Fruit fly (Drosophila melanogaster) whole organism, embryonic: ENCODE measurements around the gene RapGAP1.

Experiments
- Bteb2 ChIP-seq: fragments of 200-800 bp; sonication (Bioruptor generic); optimal IDR thresholded peaks from 2 replicates; lab custom pipeline; 2016; ENCODE audit warnings: missing biosample characterization, missing genetic modification characterization
- CG10543 ChIP-seq: fragments of 200-800 bp; sonication (Bioruptor generic); optimal IDR thresholded peaks from 3 replicates; lab custom pipeline; 2017; ENCODE audit warnings: missing biosample characterization, mild to moderate bottlenecking, missing genetic modification characterization, moderate library complexity
- CG12391 ChIP-seq: fragments of 200-800 bp; sonication (Bioruptor generic); optimal IDR thresholded peaks from 3 replicates; lab custom pipeline; 2018; ENCODE audit warnings: missing biosample characterization, mild to moderate bottlenecking, missing genetic modification characterization, moderate library complexity
- CG12744 ChIP-seq: fragments of 200-800 bp; sonication (Bioruptor generic); optimal IDR thresholded peaks from 2 replicates; lab custom pipeline; 2016; ENCODE audit warnings: missing biosample characterization, missing genetic modification characterization
- CG12942 ChIP-seq: fragments of 200-800 bp; sonication (Bioruptor generic); optimal IDR thresholded peaks from 3 replicates; lab custom pipeline; 2016; ENCODE audit warnings: missing biosample characterization, missing genetic modification characterization
- CG13624 ChIP-seq: fragments of 200-800 bp; sonication (Bioruptor generic); optimal IDR thresholded peaks from 2 replicates; lab custom pipeline; 2016; ENCODE audit warnings: missing biosample characterization, missing genetic modification characterization
- CG15269 ChIP-seq: fragments of 200-800 bp; sonication (Bioruptor generic); optimal IDR thresholded peaks from 2 replicates; lab custom pipeline; 2018; ENCODE audit warnings: missing biosample characterization, mild to moderate bottlenecking, missing genetic modification characterization, moderate library complexity
- CG15696 ChIP-seq: fragments of 200-800 bp; sonication (Bioruptor generic); optimal IDR thresholded peaks from 2 replicates; lab custom pipeline; 2019; ENCODE audit warnings: missing biosample characterization, mild to moderate bottlenecking, missing genetic modification characterization, moderate library complexity
- CG16863 ChIP-seq: fragments of 200-800 bp; sonication (Bioruptor generic); optimal IDR thresholded peaks from 3 replicates; lab custom pipeline; 2016; ENCODE audit warnings: missing biosample characterization, missing genetic modification characterization
- CG17612 ChIP-seq: fragments of 200-800 bp; sonication (Bioruptor generic); IDR thresholded peaks from 2 replicates; pipeline ENCODE4 v1.3.6; 2022; ENCODE audit warnings: missing biosample characterization, missing genetic modification characterization
- CG17802 ChIP-seq: fragments of 200-800 bp; sonication (Bioruptor generic); optimal IDR thresholded peaks from 2 replicates; lab custom pipeline; 2018; ENCODE audit warnings: missing biosample characterization, mild to moderate bottlenecking, missing genetic modification characterization, moderate library complexity
- CG17912 ChIP-seq: fragments of 200-800 bp; sonication (Bioruptor generic); optimal IDR thresholded peaks from 2 replicates; lab custom pipeline; 2018; ENCODE audit warnings: missing biosample characterization, mild to moderate bottlenecking, missing genetic modification characterization
- CG18599 ChIP-seq: fragments of 200-800 bp; sonication (Bioruptor generic); optimal IDR thresholded peaks from 3 replicates; lab custom pipeline; 2017; ENCODE audit warnings: missing biosample characterization, missing genetic modification characterization, mild to moderate bottlenecking, moderate library complexity, missing genetic modification reagents
- CG2889 ChIP-seq: fragments of 200-800 bp; sonication (Bioruptor generic); IDR thresholded peaks from 3 replicates; pipeline ENCODE4 v1.3.6; 2022; ENCODE audit warnings: missing biosample characterization, missing genetic modification characterization
- CG3407 ChIP-seq: fragments of 200-800 bp; sonication (Bioruptor generic); optimal IDR thresholded peaks from 2 replicates; lab custom pipeline; 2018; ENCODE audit warnings: missing biosample characterization, mild to moderate bottlenecking, missing genetic modification characterization
- CG3726 ChIP-seq: fragments of 200-800 bp; sonication (Bioruptor generic); IDR thresholded peaks from 3 replicates; pipeline ENCODE4, ENCODE4 v1.3.6; 2022; ENCODE audit warnings: missing biosample characterization, missing genetic modification characterization
- CG3995 ChIP-seq: fragments of 200-800 bp; sonication (Bioruptor generic); optimal IDR thresholded peaks from 3 replicates; lab custom pipeline; 2016; ENCODE audit warnings: missing biosample characterization, missing genetic modification characterization
- CG4424 ChIP-seq: fragments of 200-800 bp; sonication (Bioruptor generic); optimal IDR thresholded peaks from 3 replicates; lab custom pipeline; 2016; ENCODE audit warnings: missing biosample characterization, missing genetic modification characterization
- CG4854 ChIP-seq: fragments of 200-800 bp; sonication (Bioruptor generic); optimal IDR thresholded peaks from 2 replicates; lab custom pipeline; 2016; ENCODE audit warnings: missing biosample characterization, missing genetic modification characterization, inconsistent platforms
- CG6689 ChIP-seq: fragments of 200-800 bp; sonication (Bioruptor generic); IDR thresholded peaks from 2 replicates; pipeline ENCODE4 v1.3.6; 2022; ENCODE audit warnings: missing biosample characterization, missing genetic modification characterization
- CG6854 ChIP-seq: fragments of 200-800 bp; sonication (Bioruptor generic); optimal IDR thresholded peaks from 3 replicates; lab custom pipeline; 2017; ENCODE audit warnings: missing biosample characterization, mild to moderate bottlenecking, missing genetic modification characterization
- CG8281 ChIP-seq: fragments of 200-800 bp; sonication (Bioruptor generic); optimal IDR thresholded peaks from 2 replicates; lab custom pipeline; 2018; ENCODE audit warnings: missing biosample characterization, mild to moderate bottlenecking, missing genetic modification characterization, moderate library complexity
- Drgx ChIP-seq: fragments of 200-800 bp; sonication (Bioruptor generic); IDR thresholded peaks from 2 replicates; pipeline ENCODE4 v1.3.6; 2022; ENCODE audit warnings: missing biosample characterization, missing genetic modification characterization
- HLH4C ChIP-seq: fragments of 200-800 bp; sonication (Bioruptor generic); IDR thresholded peaks from 3 replicates; pipeline ENCODE4 v1.3.6; 2022; ENCODE audit warnings: missing biosample characterization, missing genetic modification characterization; ENCODE audit not compliant: partially characterized antibody
- MBD-R2 ChIP-seq: fragments of 200-800 bp; sonication (Bioruptor generic); IDR thresholded peaks from 2 replicates; pipeline ENCODE4 v1.3.6; 2022; ENCODE audit warnings: missing biosample characterization, missing genetic modification characterization
- MTF-1 ChIP-seq: fragments of 200-800 bp; sonication (Bioruptor generic); optimal IDR thresholded peaks from 2 replicates; lab custom pipeline; 2018; ENCODE audit warnings: missing biosample characterization, mild to moderate bottlenecking, missing genetic modification characterization, borderline replicate concordance
- NK7.1 ChIP-seq: fragments of 200-800 bp; sonication (Bioruptor generic); optimal IDR thresholded peaks from 3 replicates; lab custom pipeline; 2016; ENCODE audit warnings: missing biosample characterization, missing genetic modification characterization
- Nf-YC ChIP-seq: fragments of 200-800 bp; optimal IDR thresholded peaks from 3 replicates; lab custom pipeline; 2019; ENCODE audit warnings: missing biosample characterization, mild to moderate bottlenecking, missing genetic modification characterization, moderate library complexity
- Rfx ChIP-seq: fragments of 200-800 bp; sonication (Bioruptor generic); IDR thresholded peaks from 2 replicates; pipeline ENCODE4 v1.3.6; 2022; ENCODE audit warnings: missing biosample characterization, missing genetic modification characterization
- Stat92E ChIP-seq, 3 experiments: fragments of >200 bp in 2 of 3; fragments of 200-800 bp in 1 of 3; sonication (Bioruptor generic) in 1 of 3; optimal IDR thresholded peaks; 2 replicates each; lab custom pipeline; 2017 to 2019; ENCODE audit warnings: missing biosample characterization in 3 of 3, missing genetic modification characterization in 3 of 3, mild to moderate bottlenecking in 1 of 3, moderate library complexity in 1 of 3
- TFAM ChIP-seq: fragments of 200-800 bp; sonication (Bioruptor generic); optimal IDR thresholded peaks from 2 replicates; lab custom pipeline; 2017; ENCODE audit warnings: missing biosample characterization, missing genetic modification characterization, inconsistent platforms
- ase ChIP-seq: fragments of 200-800 bp; sonication (Bioruptor generic); IDR thresholded peaks from 3 replicates; pipeline ENCODE4 v1.3.6; 2022; ENCODE audit warnings: missing biosample characterization, missing genetic modification characterization
- ci ChIP-seq: fragments of 200-800 bp; sonication (Bioruptor generic); IDR thresholded peaks from 3 replicates; pipeline ENCODE4 v1.3.6; 2022; ENCODE audit warnings: missing biosample characterization, missing genetic modification characterization
- corto ChIP-seq: fragments of 200-800 bp; sonication (Bioruptor generic); optimal IDR thresholded peaks from 2 replicates; lab custom pipeline; 2016; ENCODE audit warnings: missing biosample characterization, mild to moderate bottlenecking, missing genetic modification characterization, moderate library complexity
- crol ChIP-seq: fragments of 200-800 bp; sonication (Bioruptor generic); IDR thresholded peaks from 2 replicates; pipeline ENCODE4 v1.3.6; 2022; ENCODE audit warnings: missing biosample characterization, missing genetic modification characterization
- cwo ChIP-seq: fragments of 200-800 bp; sonication (Bioruptor generic); optimal IDR thresholded peaks from 3 replicates; lab custom pipeline; 2017; ENCODE audit warnings: missing biosample characterization, missing genetic modification characterization, mild to moderate bottlenecking, moderate library complexity, missing genetic modification reagents
- da ChIP-seq: fragments of 200-800 bp; sonication (Bioruptor generic); optimal IDR thresholded peaks from 2 replicates; lab custom pipeline; 2016; ENCODE audit warnings: missing biosample characterization, missing genetic modification characterization
- danr ChIP-seq: fragments of 200-800 bp; sonication (Bioruptor generic); IDR thresholded peaks from 2 replicates; pipeline ENCODE4 v1.3.6; 2022; ENCODE audit warnings: missing biosample characterization, missing genetic modification characterization
- dmrt11E ChIP-seq: fragments of 200-800 bp; sonication (Bioruptor generic); optimal IDR thresholded peaks from 3 replicates; lab custom pipeline; 2018; ENCODE audit warnings: missing biosample characterization, mild to moderate bottlenecking, missing genetic modification characterization, moderate library complexity
- ems ChIP-seq: fragments of 200-800 bp; sonication (Bioruptor generic); optimal IDR thresholded peaks from 3 replicates; lab custom pipeline; 2016; ENCODE audit warnings: missing biosample characterization, missing genetic modification characterization
- fd102C ChIP-seq: fragments of 200-800 bp; sonication (Bioruptor generic); optimal IDR thresholded peaks from 2 replicates; lab custom pipeline; 2018; ENCODE audit warnings: missing biosample characterization, mild to moderate bottlenecking, missing genetic modification characterization, moderate library complexity
- maf-S ChIP-seq: fragments of 200-800 bp; sonication (Bioruptor generic); optimal IDR thresholded peaks from 2 replicates; lab custom pipeline; 2016; ENCODE audit warnings: missing biosample characterization, missing genetic modification characterization
- oc ChIP-seq: fragments of 200-800 bp; sonication (Bioruptor generic); optimal IDR thresholded peaks from 2 replicates; lab custom pipeline; 2018; ENCODE audit warnings: missing biosample characterization, mild to moderate bottlenecking, missing genetic modification characterization, moderate library complexity
- odd ChIP-seq: fragments of 200-800 bp; sonication (Bioruptor generic); optimal IDR thresholded peaks from 2 replicates; lab custom pipeline; 2017; ENCODE audit warnings: missing biosample characterization, mild to moderate bottlenecking, missing genetic modification characterization
- onecut ChIP-seq: fragments of 200-800 bp; sonication (Bioruptor generic); IDR thresholded peaks from 2 replicates; pipeline ENCODE4 v1.3.6; 2022; ENCODE audit warnings: missing biosample characterization, missing genetic modification characterization
- peb ChIP-seq: fragments of 200-800 bp; sonication (Bioruptor generic); IDR thresholded peaks from 2 replicates; pipeline ENCODE4 v1.3.6; 2022; ENCODE audit warnings: missing biosample characterization, missing genetic modification characterization
- repo ChIP-seq: fragments of 200-800 bp; sonication (Bioruptor generic); optimal IDR thresholded peaks from 2 replicates; lab custom pipeline; 2016; ENCODE audit warnings: missing biosample characterization, missing genetic modification characterization
- so ChIP-seq: fragments of 200-800 bp; sonication (Bioruptor generic); IDR thresholded peaks from 3 replicates; pipeline ENCODE4 v1.3.6; 2022; ENCODE audit warnings: missing biosample characterization, missing genetic modification characterization
- trem ChIP-seq: fragments of 200-800 bp; optimal IDR thresholded peaks from 3 replicates; lab custom pipeline; 2019; ENCODE audit warnings: missing biosample characterization, mild to moderate bottlenecking, missing genetic modification characterization, moderate library complexity
- tx ChIP-seq: fragments of 200-800 bp; sonication (Bioruptor generic); optimal IDR thresholded peaks from 2 replicates; lab custom pipeline; 2016; ENCODE audit warnings: missing biosample characterization, missing genetic modification characterization
- zen ChIP-seq: fragments of 200-800 bp; sonication (Bioruptor generic); optimal IDR thresholded peaks from 3 replicates; lab custom pipeline; 2018; ENCODE audit warnings: missing biosample characterization, mild to moderate bottlenecking, missing genetic modification characterization, moderate library complexity
- zfh1 ChIP-seq: fragments of 200-800 bp; sonication (Bioruptor generic); IDR thresholded peaks from 3 replicates; pipeline ENCODE4 v1.3.6; 2022; ENCODE audit warnings: missing biosample characterization, missing genetic modification characterization

Gene RapGAP1

dm6 chr2L:7544267-7544670, 34.5 kb downstream of the RapGAP1 start (continued):
- no peak for TF ChIP-seq MBD-R2 (GFP tag; lab: Robert Waterston, UW)
- no peak for TF ChIP-seq da (GFP tag; lab: Kevin White, UChicago)
- TF ChIP-seq CG17612: no peak
- peak; percentile 42 for TF ChIP-seq CG13624
- no peak for TF ChIP-seq peb (GFP tag; lab: Robert Waterston, UW)
- no peak for TF ChIP-seq CG12744
- no peak for TF ChIP-seq CG8281
- TF ChIP-seq odd: peak; percentile 6
- no peak for TF ChIP-seq CG4424 (GFP tag; lab: Kevin White, UChicago)
- TF ChIP-seq CG6854: no peak
- TF ChIP-seq cwo: peak; percentile 4
- TF ChIP-seq CG3726 (GFP tag; lab: Robert Waterston, UW): no peak
- TF ChIP-seq CG15269 (tag; lab: Kevin White, UChicago): no peak
- no peak for TF ChIP-seq Rfx (GFP tag; lab: Robert Waterston, UW)
- no peak for TF ChIP-seq CG17912
- no peak for TF ChIP-seq tx (GFP tag; lab: Kevin White, UChicago)
- no peak for TF ChIP-seq ase (GFP tag; lab: Robert Waterston, UW)
- TF ChIP-seq NK7.1 (GFP tag; lab: Kevin White, UChicago): no peak
- no peak for TF ChIP-seq CG18599
- TF ChIP-seq CG4854: no peak
- TF ChIP-seq ci (GFP tag; lab: Robert Waterston, UW): peak; percentile 57; the same call in 1 of the 3 replicates
- no peak for TF ChIP-seq CG16863 (GFP tag; lab: Kevin White, UChicago)
- TF ChIP-seq CG15696 (tag; lab: Kevin White, UChicago): no peak
- peak; percentile 10 for TF ChIP-seq trem (tag; lab: Kevin White, UChicago)
- TF ChIP-seq ems (GFP tag; lab: Kevin White, UChicago): no peak
- no peak for TF ChIP-seq zen (tag; lab: Kevin White, UChicago)
- peak; percentile 4 for TF ChIP-seq oc (tag; lab: Kevin White, UChicago)
- TF ChIP-seq danr (GFP tag; lab: Robert Waterston, UW): no peak
- TF ChIP-seq Stat92E (GFP tag; optimal IDR thresholded peaks at IDR 0.05; lab: Kevin White, UChicago): peak in 1 of 3 experiments; percentile 53
- TF ChIP-seq so (GFP tag; lab: Robert Waterston, UW): 0 out of 3 replicates have a peak, but pooled peaks have one; percentile 17
- TF ChIP-seq CG2889 (GFP tag; lab: Robert Waterston, UW): no peak
- TF ChIP-seq maf-S (GFP tag; lab: Kevin White, UChicago): no peak
- no peak for TF ChIP-seq CG3407 (GFP tag; lab: Kevin White, UChicago)
- no peak for TF ChIP-seq CG17802
- peak; percentile 5 for TF ChIP-seq Bteb2 (GFP tag; lab: Kevin White, UChicago)
- TF ChIP-seq CG3995 (GFP tag; lab: Kevin White, UChicago): no peak
- TF ChIP-seq corto (GFP tag; lab: Kevin White, UChicago): no peak
- TF ChIP-seq crol (GFP tag; lab: Robert Waterston, UW): no peak
- TF ChIP-seq repo: no peak
- no peak for TF ChIP-seq zfh1
- peak; percentile 35 for TF ChIP-seq dmrt11E (tag; lab: Kevin White, UChicago)
- no peak for TF ChIP-seq Drgx
- no peak for TF ChIP-seq CG10543 (GFP tag; lab: Kevin White, UChicago)
- TF ChIP-seq CG12391 (tag; lab: Kevin White, UChicago): peak; percentile 31
- no peak for TF ChIP-seq Nf-YC (tag; lab: Kevin White, UChicago)
- no peak for TF ChIP-seq MTF-1 (GFP tag; lab: Kevin White, UChicago)
- peak; percentile 27; the same call in 1 of the 2 replicates for TF ChIP-seq CG6689 (GFP tag; lab: Robert Waterston, UW)
- no peak for TF ChIP-seq TFAM (GFP tag; lab: Kevin White, UChicago)
- TF ChIP-seq fd102C (GFP tag; lab: Kevin White, UChicago): no peak
- TF ChIP-seq HLH4C (GFP tag; lab: Robert Waterston, UW): no peak
- TF ChIP-seq CG12942 (GFP tag; lab: Kevin White, UChicago): no peak
- no peak for TF ChIP-seq onecut (GFP tag; lab: Robert Waterston, UW)
